Worm (Caenorhabditis elegans) whole organism, L4/young adult: ENCODE measurements around the gene dmsr-4.

Experiments
- W03F9.2 ChIP-seq: fragments of 150-350 bp; optimal IDR thresholded peaks from 2 replicates; lab custom pipeline; 2014; ENCODE audit warnings: missing biosample characterization, missing genetic modification characterization
- him-1 ChIP-seq: sonication (generic microtip); optimal IDR thresholded peaks from 2 replicates; lab custom pipeline; 2016; ENCODE audit warnings: missing genotype, missing genetic modification reagents, missing genetic modification characterization, missing compliant biosample characterization

- TF ChIP-seq him-1 = no peak
- no peak for TF ChIP-seq W03F9.2
Measured at ce11 chrII:372235-372634, 15.4 kb upstream of the dmsr-4 start.
